Worm (Caenorhabditis elegans): Measurements from ENCODE around the gene cdh-7.

DNA sequence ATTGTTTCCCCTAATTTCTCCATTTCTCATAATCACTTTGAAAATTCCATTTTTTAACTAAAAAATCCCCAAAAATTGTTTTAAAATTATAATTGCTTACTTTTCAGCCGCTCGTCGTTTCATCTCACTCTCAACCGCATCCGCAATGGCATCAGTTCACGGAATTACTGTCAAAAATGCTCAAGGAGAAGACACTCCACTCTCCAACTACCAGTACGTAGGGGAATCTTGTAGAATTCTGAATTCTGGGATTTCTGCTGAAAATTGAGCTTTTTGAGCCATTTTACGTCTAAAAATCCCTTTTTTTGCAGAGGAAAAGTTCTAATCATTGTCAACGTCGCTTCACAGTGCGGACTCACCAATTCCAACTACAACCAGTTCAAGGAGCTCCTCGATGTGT lies 24.5 kb downstream of the cdh-7 start:
- TF ChIP-seq ama-1 (optimal IDR thresholded peaks at IDR 0.05) (no peak), ceh-36 (tag; optimal IDR thresholded peaks at IDR 0.05) (no peak), hmg-4 (GFP tag; optimal IDR thresholded peaks at IDR 0.05) (no peak), scrt-1 (GFP tag; IDR thresholded peaks at IDR 0.05) (no peak), ceh-13 (GFP tag; optimal IDR thresholded peaks at IDR 0.05) (no peak), hnd-1 (tag; optimal IDR thresholded peaks at IDR 0.05) (no peak), flt-1 (GFP tag; IDR thresholded peaks at IDR 0.05) (no peak), pes-1 (GFP tag; IDR thresholded peaks at IDR 0.05) (no peak)

Data from whole organism, early embryonic.